Worm (Caenorhabditis elegans) whole organism, L4 larva: ENCODE measurements around the gene chil-19.
A peak's percentile ranks its signal among the peaks of the same experiment; 100 is the strongest.

Source experiments
- F44E2.7 ChIP-seq: fragments of 200-800 bp; sonication (Bioruptor generic); IDR thresholded peaks from 2 replicates; pipeline ENCODE4 v2.1.2; 2022; ENCODE audit warnings: missing genetic modification characterization, missing compliant biosample characterization
- F49E8.2 ChIP-seq: sonication (generic microtip); optimal IDR thresholded peaks from 2 replicates; lab custom pipeline; 2016; ENCODE audit warnings: missing compliant biosample characterization, mild to moderate bottlenecking, missing genetic modification characterization, borderline replicate concordance
- Y48G9A.11 ChIP-seq: fragments of 200-800 bp; sonication (Bioruptor generic); IDR thresholded peaks from 2 replicates; pipeline ENCODE4 v1.3.6; 2022; ENCODE audit warnings: missing genetic modification reagents, missing genetic modification characterization, missing compliant biosample characterization
- Y75B8A.6 ChIP-seq: fragments of 200-800 bp; sonication (Bioruptor generic); IDR thresholded peaks from 2 replicates; pipeline ENCODE4 v1.3.6; 2022; ENCODE audit warnings: missing genetic modification reagents, missing genetic modification characterization, missing compliant biosample characterization
- ZK337.2 ChIP-seq: fragments of 200-800 bp; sonication (Bioruptor generic); IDR thresholded peaks from 2 replicates; pipeline ENCODE4 v1.3.6; 2022; ENCODE audit warnings: missing genetic modification reagents, missing genetic modification characterization, missing compliant biosample characterization
- aha-1 ChIP-seq: fragments of 150-350 bp; peaks from one replicate; lab custom pipeline; 2014; ENCODE audit warnings: missing biosample characterization, missing genetic modification characterization
- aly-2 ChIP-seq: sonication (generic microtip); optimal IDR thresholded peaks from 2 replicates; lab custom pipeline; 2018; ENCODE audit warnings: missing biosample characterization, missing genetic modification characterization
- ceh-62 ChIP-seq: sonication (generic microtip); optimal IDR thresholded peaks from 2 replicates; lab custom pipeline; 2017; ENCODE audit warnings: missing biosample characterization, missing genetic modification characterization
- ceh-82 ChIP-seq: sonication (generic microtip); optimal IDR thresholded peaks from 2 replicates; lab custom pipeline; 2017; ENCODE audit warnings: missing biosample characterization, missing genetic modification characterization
- ces-1 ChIP-seq: fragments of 150-350 bp; sonication (generic microtip); optimal IDR thresholded peaks from 4 replicates; lab custom pipeline; 2014; ENCODE audit warnings: missing biosample characterization, missing genetic modification reagents, missing genetic modification characterization
- cey-2 ChIP-seq: sonication (generic microtip); optimal IDR thresholded peaks from 3 replicates; lab custom pipeline; 2017; ENCODE audit warnings: missing genetic modification characterization, mild to moderate bottlenecking, missing compliant biosample characterization, antibody characterized with exemption, borderline replicate concordance; ENCODE audit not compliant: insufficient read depth
- ctbp-1 ChIP-seq: fragments of 200-800 bp; sonication (Bioruptor generic); IDR thresholded peaks from 2 replicates; pipeline ENCODE4 v1.3.6; 2022; ENCODE audit warnings: missing genetic modification reagents, missing genetic modification characterization, missing compliant biosample characterization
- daf-16 ChIP-seq, 3 experiments: sonication (generic microtip); optimal IDR thresholded peaks; 2 replicates each; lab custom pipeline; 2016 to 2017; ENCODE audit warnings: missing genetic modification characterization in 3 of 3, missing genetic modification reagents in 3 of 3, mild to moderate bottlenecking in 2 of 3, missing compliant biosample characterization in 2 of 3, missing biosample characterization in 1 of 3, moderate library complexity in 1 of 3
- daf-19 ChIP-seq: fragments of 200-800 bp; sonication (Bioruptor generic); conservative IDR thresholded peaks from 2 replicates; pipeline ENCODE4 v1.3.6; 2022; ENCODE audit warnings: missing genetic modification characterization, missing compliant biosample characterization
- daf-8 ChIP-seq: fragments of 200-800 bp; sonication (Bioruptor generic); IDR thresholded peaks from 2 replicates; pipeline ENCODE4 v1.3.6; 2022; ENCODE audit warnings: missing genetic modification characterization, missing compliant biosample characterization
- dmd-6 ChIP-seq: fragments of 200-800 bp; sonication (Bioruptor generic); IDR thresholded peaks from 2 replicates; pipeline ENCODE4 v1.3.6; 2022; ENCODE audit warnings: missing genetic modification reagents, missing genetic modification characterization, missing compliant biosample characterization
- duxl-1 ChIP-seq: sonication (generic microtip); optimal IDR thresholded peaks from 2 replicates; lab custom pipeline; 2016; ENCODE audit warnings: mild to moderate bottlenecking, missing genetic modification characterization, moderate library complexity, missing compliant biosample characterization; ENCODE audit not compliant: poor library complexity
- dve-1 ChIP-seq: sonication (generic microtip); optimal IDR thresholded peaks from 2 replicates; lab custom pipeline; 2017; ENCODE audit warnings: antibody characterized with exemption, mild to moderate bottlenecking, missing genetic modification characterization, missing compliant biosample characterization; ENCODE audit not compliant: insufficient read depth
- egl-27 ChIP-seq: sonication (generic microtip); optimal IDR thresholded peaks from 3 replicates; lab custom pipeline; 2017; ENCODE audit warnings: missing biosample characterization, missing genetic modification reagents, missing genetic modification characterization
- egl-43 ChIP-seq: fragments of 200-800 bp; sonication (Bioruptor generic); IDR thresholded peaks from 2 replicates; pipeline ENCODE4 v1.3.6; 2022; ENCODE audit warnings: missing genetic modification reagents, missing genetic modification characterization, missing compliant biosample characterization
- fos-1 ChIP-seq: fragments of 150-350 bp; optimal IDR thresholded peaks from 2 replicates; lab custom pipeline; 2014; ENCODE audit warnings: missing biosample characterization, missing genetic modification characterization
- hif-1 ChIP-seq, 2 experiments: sonication (generic microtip); optimal IDR thresholded peaks; 2 replicates each; lab custom pipeline; 2016 to 2017; ENCODE audit warnings: missing compliant biosample characterization in 2 of 2, missing genetic modification characterization in 2 of 2, missing genetic modification reagents in 2 of 2, missing genotype in 2 of 2, mild to moderate bottlenecking in 1 of 2
- hlh-11 ChIP-seq: fragments of 200-800 bp; sonication (Bioruptor generic); optimal IDR thresholded peaks from 2 replicates; lab custom pipeline; 2018; ENCODE audit warnings: mild to moderate bottlenecking, missing genetic modification characterization, missing compliant biosample characterization
- hlh-30 ChIP-seq: sonication (generic microtip); optimal IDR thresholded peaks from 2 replicates; lab custom pipeline; 2017; ENCODE audit warnings: antibody characterized with exemption, mild to moderate bottlenecking, missing genetic modification characterization, missing compliant biosample characterization; ENCODE audit not compliant: insufficient read depth
- hmg-1.1 ChIP-seq: fragments of 200-800 bp; sonication (Bioruptor generic); IDR thresholded peaks from 2 replicates; pipeline ENCODE4 v1.3.6; 2022; ENCODE audit warnings: missing genetic modification reagents, missing genetic modification characterization, missing compliant biosample characterization
- lin-1 ChIP-seq: fragments of 200-800 bp; sonication (Bioruptor generic); IDR thresholded peaks from 2 replicates; pipeline ENCODE4 v1.3.6; 2022; ENCODE audit warnings: missing genetic modification reagents, missing genetic modification characterization, missing compliant biosample characterization
- lin-29 ChIP-seq: fragments of 200-800 bp; sonication (Bioruptor generic); IDR thresholded peaks from 2 replicates; pipeline ENCODE4 v1.3.6; 2022; ENCODE audit warnings: missing genetic modification reagents, missing genetic modification characterization, missing compliant biosample characterization
- lir-3 ChIP-seq: sonication (generic microtip); optimal IDR thresholded peaks from 2 replicates; lab custom pipeline; 2016; ENCODE audit warnings: mild to moderate bottlenecking, missing genetic modification characterization, missing compliant biosample characterization
- mep-1 ChIP-seq: fragments of 150-350 bp; sonication (generic microtip); optimal IDR thresholded peaks from 3 replicates; lab custom pipeline; 2014; ENCODE audit warnings: missing biosample characterization, missing genetic modification characterization
- mes-2 ChIP-seq: sonication (generic microtip); optimal IDR thresholded peaks from 2 replicates; lab custom pipeline; 2016; ENCODE audit warnings: missing genotype, mild to moderate bottlenecking, missing genetic modification characterization, missing compliant biosample characterization; ENCODE audit not compliant: poor library complexity, severe bottlenecking
- nhr-11 ChIP-seq: fragments of 150-350 bp; optimal IDR thresholded peaks from 2 replicates; lab custom pipeline; 2014; ENCODE audit warnings: missing biosample characterization, missing genetic modification characterization
- nhr-111 ChIP-seq: fragments of 200-800 bp; sonication (Bioruptor generic); optimal IDR thresholded peaks from 2 replicates; lab custom pipeline; 2018; ENCODE audit warnings: mild to moderate bottlenecking, missing genetic modification characterization, missing compliant biosample characterization
- nhr-28 ChIP-seq: fragments of 150-350 bp; optimal IDR thresholded peaks from 2 replicates; lab custom pipeline; 2014; ENCODE audit warnings: missing biosample characterization, missing genetic modification characterization
- nhr-41 ChIP-seq: fragments of 200-800 bp; sonication (Bioruptor generic); IDR thresholded peaks from 2 replicates; pipeline ENCODE4 v1.3.6; 2022; ENCODE audit warnings: missing genetic modification reagents, missing genetic modification characterization, missing compliant biosample characterization
- nhr-76 ChIP-seq: fragments of 150-350 bp; optimal IDR thresholded peaks from 2 replicates; lab custom pipeline; 2014; ENCODE audit warnings: missing biosample characterization, missing genetic modification characterization
- pha-4 ChIP-seq, 2 experiments: fragments of 150-350 bp in 1 of 2; fragments of 200-800 bp in 1 of 2; sonication (Bioruptor generic) in 1 of 2; IDR thresholded peaks in 1 of 2; optimal IDR thresholded peaks in 1 of 2; 2 replicates each; pipeline versions ENCODE4 v1.3.6 to Lab custom; 2014 to 2022; ENCODE audit warnings: missing genetic modification characterization in 2 of 2, missing genetic modification reagents in 2 of 2, missing biosample characterization in 1 of 2, missing compliant biosample characterization in 1 of 2
- pqm-1 ChIP-seq: sonication (generic microtip); optimal IDR thresholded peaks from 2 replicates; lab custom pipeline; 2017; ENCODE audit warnings: missing biosample characterization, missing genetic modification characterization
- rbr-2 ChIP-seq: sonication (generic microtip); optimal IDR thresholded peaks from 2 replicates; lab custom pipeline; 2016; ENCODE audit warnings: missing genotype, missing genetic modification characterization, missing compliant biosample characterization
- sdz-12 ChIP-seq: fragments of 200-800 bp; sonication (Bioruptor generic); optimal IDR thresholded peaks from 2 replicates; lab custom pipeline; 2018; ENCODE audit warnings: mild to moderate bottlenecking, missing genetic modification characterization, missing compliant biosample characterization
- set-16 ChIP-seq: fragments of 200-800 bp; sonication (Bioruptor generic); IDR thresholded peaks from 2 replicates; pipeline ENCODE4 v1.3.6; 2022; ENCODE audit warnings: missing genetic modification reagents, missing genetic modification characterization, missing compliant biosample characterization
- snpc-1.2 ChIP-seq: fragments of 200-800 bp; sonication (Bioruptor generic); IDR thresholded peaks from 2 replicates; pipeline ENCODE4 v1.3.6; 2022; ENCODE audit warnings: missing genetic modification reagents, missing genetic modification characterization, missing compliant biosample characterization
- spr-1 ChIP-seq: sonication (generic microtip); optimal IDR thresholded peaks from 2 replicates; lab custom pipeline; 2016; ENCODE audit warnings: mild to moderate bottlenecking, missing genetic modification characterization, missing compliant biosample characterization
- spr-3 ChIP-seq: fragments of 200-800 bp; sonication (Bioruptor generic); optimal IDR thresholded peaks from 2 replicates; lab custom pipeline; 2018; ENCODE audit warnings: mild to moderate bottlenecking, missing genetic modification characterization, missing compliant biosample characterization
- tag-97 ChIP-seq: fragments of 200-800 bp; sonication (Bioruptor generic); IDR thresholded peaks from 2 replicates; pipeline ENCODE4 v1.3.6; 2022; ENCODE audit warnings: missing genetic modification characterization, missing compliant biosample characterization
- unc-62 ChIP-seq, 3 experiments: fragments of 150-350 bp in 1 of 3; sonication (generic microtip); optimal IDR thresholded peaks in 2 of 3; peaks in 1 of 3; 1 replicate in 1 of 3; 2 replicates in 2 of 3; lab custom pipeline; 2014 to 2017; ENCODE audit warnings: missing biosample characterization in 3 of 3, missing genetic modification characterization in 3 of 3, missing genetic modification reagents in 3 of 3, missing genotype in 1 of 3
- zfp-2 ChIP-seq: sonication (generic microtip); optimal IDR thresholded peaks from 2 replicates; lab custom pipeline; 2016; ENCODE audit warnings: mild to moderate bottlenecking, missing genetic modification characterization, missing compliant biosample characterization
- zfp-3 ChIP-seq: fragments of 200-800 bp; sonication (Bioruptor generic); conservative IDR thresholded peaks from 2 replicates; pipeline ENCODE4 v1.3.6; 2022; ENCODE audit warnings: missing genetic modification reagents, missing genetic modification characterization, missing compliant biosample characterization
- zip-11 ChIP-seq: fragments of 200-800 bp; sonication (Bioruptor generic); IDR thresholded peaks from 2 replicates; pipeline ENCODE4 v1.3.6; 2022; ENCODE audit warnings: missing genetic modification characterization, missing compliant biosample characterization
- zip-2 ChIP-seq: fragments of 150-350 bp; optimal IDR thresholded peaks from 2 replicates; lab custom pipeline; 2014; ENCODE audit warnings: missing biosample characterization, missing genetic modification characterization
- ztf-11 ChIP-seq: fragments of 150-350 bp; optimal IDR thresholded peaks from 2 replicates; lab custom pipeline; 2014; ENCODE audit warnings: missing biosample characterization, missing genetic modification characterization

Gene chil-19

ce11 chrII:9483342-9483741, 29.1 kb upstream of the chil-19 start:
- TF ChIP-seq hlh-30 = no peak
- TF ChIP-seq daf-16 (GFP tag; optimal IDR thresholded peaks at IDR 0.05; lab: Kevin White, UChicago) = peak in 1 of 2 experiments; percentile 21
- TF ChIP-seq daf-16 (tag; optimal IDR thresholded peaks at IDR 0.05; lab: Kevin White, UChicago) = peak; percentile 78
- no peak for TF ChIP-seq mep-1
- TF ChIP-seq aly-2 = no peak
- no peak for TF ChIP-seq zip-2
- TF ChIP-seq sdz-12 (GFP tag; lab: Kevin White, UChicago) = no peak
- TF ChIP-seq pqm-1 = peak; percentile 17
- no peak for TF ChIP-seq ces-1 (GFP tag; lab: Kevin White, UChicago)
- no peak for TF ChIP-seq set-16 (GFP tag; lab: Robert Waterston, UW)
- peak; percentile 30 for TF ChIP-seq hlh-11 (tag; lab: Kevin White, UChicago)
- TF ChIP-seq zfp-3 (GFP tag; lab: Robert Waterston, UW) = no peak
- no peak for TF ChIP-seq nhr-41 (GFP tag; lab: Robert Waterston, UW)
- peak; percentile 37 for TF ChIP-seq aha-1 (tag; lab: Kevin White, UChicago)
- TF ChIP-seq dve-1 = peak; percentile 39
- TF ChIP-seq nhr-11 (tag; lab: Kevin White, UChicago) = no peak
- no peak for TF ChIP-seq ctbp-1 (GFP tag; lab: Robert Waterston, UW)
- TF ChIP-seq pha-4 (GFP tag; IDR thresholded peaks at IDR 0.05; lab: Robert Waterston, UW) = no peak
- TF ChIP-seq pha-4 (tag; optimal IDR thresholded peaks at IDR 0.05; lab: Kevin White, UChicago) = no peak
- no peak for TF ChIP-seq snpc-1.2
- TF ChIP-seq zip-11 = no peak
- no peak for TF ChIP-seq rbr-2 (tag; lab: Kevin White, UChicago)
- TF ChIP-seq daf-8 = no peak
- TF ChIP-seq daf-19 (GFP tag; lab: Robert Waterston, UW) = no peak
- peak; percentile 66 for TF ChIP-seq dmd-6 (GFP tag; lab: Robert Waterston, UW)
- no peak for TF ChIP-seq egl-27 (tag; lab: Kevin White, UChicago)
- no peak for TF ChIP-seq ceh-82 (tag; lab: Kevin White, UChicago)
- peak in 1 of 2 experiments; percentile 59 for TF ChIP-seq hif-1 (tag; optimal IDR thresholded peaks at IDR 0.05; lab: Kevin White, UChicago)
- TF ChIP-seq hmg-1.1 (GFP tag; lab: Robert Waterston, UW) = no peak
- TF ChIP-seq egl-43 (GFP tag; lab: Robert Waterston, UW) = no peak
- TF ChIP-seq nhr-111 = no peak
- TF ChIP-seq F49E8.2 = no peak
- no peak for TF ChIP-seq lin-29 (GFP tag; lab: Robert Waterston, UW)
- no peak for TF ChIP-seq ceh-62 (tag; lab: Kevin White, UChicago)
- TF ChIP-seq unc-62 (GFP tag; optimal IDR thresholded peaks at IDR 0.05 in 1 of 2; lab: Kevin White, UChicago) = peak in 1 of 2 experiments; percentile 90
- TF ChIP-seq unc-62 (tag; optimal IDR thresholded peaks at IDR 0.05; lab: Kevin White, UChicago) = no peak
- peak; percentile 42; the same call in 1 of the 2 replicates for TF ChIP-seq lin-1
- no peak for TF ChIP-seq spr-1
- no peak for TF ChIP-seq zfp-2 (tag; lab: Kevin White, UChicago)
- TF ChIP-seq F44E2.7 (GFP tag; lab: Robert Waterston, UW) = no peak
- TF ChIP-seq Y75B8A.6 (GFP tag; lab: Robert Waterston, UW) = no peak
- peak; percentile 54 for TF ChIP-seq nhr-28 (tag; lab: Kevin White, UChicago)
- no peak for TF ChIP-seq tag-97 (GFP tag; lab: Robert Waterston, UW)

DNA sequence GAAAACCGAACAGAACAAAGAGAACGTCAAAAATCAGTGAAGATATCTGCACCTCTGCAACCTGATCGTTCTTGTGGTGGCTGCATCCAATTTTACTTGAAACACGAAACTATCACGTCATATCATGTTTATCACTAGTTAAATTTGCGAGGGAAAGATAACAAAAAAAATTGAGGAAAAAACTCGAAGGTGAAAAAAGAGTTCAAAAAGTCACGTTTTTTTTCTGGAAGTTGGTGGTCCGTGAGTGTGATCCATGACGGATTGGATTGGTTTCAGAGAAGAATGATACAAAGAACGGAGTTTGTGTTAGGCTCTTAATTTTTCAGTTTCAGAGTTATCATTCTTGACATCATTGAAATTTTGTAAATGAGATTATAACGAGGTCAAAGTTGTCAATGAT, 28.3 kb upstream of the chil-19 start:
- TF ChIP-seq zip-11 = no peak
- TF ChIP-seq daf-19 (GFP tag; lab: Robert Waterston, UW) = no peak
- no peak for TF ChIP-seq duxl-1 (tag; lab: Kevin White, UChicago)
- TF ChIP-seq lir-3 = no peak
- TF ChIP-seq nhr-41 (GFP tag; lab: Robert Waterston, UW) = no peak
- no peak for TF ChIP-seq nhr-11 (tag; lab: Kevin White, UChicago)
- TF ChIP-seq nhr-111 = no peak
- TF ChIP-seq ztf-11 (tag; lab: Kevin White, UChicago) = no peak
- TF ChIP-seq fos-1 (tag; lab: Kevin White, UChicago) = no peak
- TF ChIP-seq cey-2 (tag; lab: Kevin White, UChicago) = no peak
- no peak for TF ChIP-seq mes-2 (tag; lab: Kevin White, UChicago)
- no peak for TF ChIP-seq nhr-76 (tag; lab: Kevin White, UChicago)
- no peak for TF ChIP-seq pha-4 (GFP tag; IDR thresholded peaks at IDR 0.05; lab: Robert Waterston, UW)
- TF ChIP-seq pha-4 (tag; optimal IDR thresholded peaks at IDR 0.05; lab: Kevin White, UChicago) = no peak
- no peak for TF ChIP-seq Y48G9A.11 (GFP tag; lab: Robert Waterston, UW)
- no peak for TF ChIP-seq spr-3
- no peak for TF ChIP-seq ZK337.2 (GFP tag; lab: Robert Waterston, UW)
